Fruit fly (Drosophila melanogaster) whole organism, wandering third instar larva: ENCODE measurements around the gene VhaSFD.

Experiments used
- psq ChIP-seq: fragments of 200-800 bp; sonication (Bioruptor generic); optimal IDR thresholded peaks from 3 replicates; lab custom pipeline; 2017; ENCODE audit warnings: missing biosample characterization, mild to moderate bottlenecking, missing genetic modification characterization, moderate library complexity
- woc ChIP-seq: sonication (Bioruptor generic); optimal IDR thresholded peaks from 2 replicates; lab custom pipeline; 2016; ENCODE audit warnings: missing biosample characterization, mild to moderate bottlenecking, missing genetic modification characterization

DNA sequence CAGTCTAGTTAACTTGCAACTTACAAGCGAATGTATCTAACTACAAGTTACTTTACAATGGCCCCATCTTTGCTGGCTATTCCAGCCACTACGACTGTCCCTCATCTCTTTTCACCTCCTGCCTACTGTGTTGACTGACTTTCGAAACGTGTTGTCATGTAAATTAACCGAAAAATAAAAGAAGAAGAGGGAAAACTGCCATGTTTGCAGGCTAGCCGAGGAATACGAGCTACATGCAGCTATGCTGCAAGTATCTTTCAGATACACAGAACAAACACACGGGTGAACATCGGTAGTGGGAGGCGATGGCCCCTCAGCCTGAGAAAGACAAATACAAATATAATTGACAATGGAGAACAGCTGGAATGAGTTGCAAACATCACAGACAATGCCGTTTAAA is 16.9 kb downstream of the VhaSFD start:
- TF ChIP-seq woc (GFP tag; lab: Kevin White, UChicago): no peak
- TF ChIP-seq psq (GFP tag; lab: Kevin White, UChicago): no peak
